Worm (Caenorhabditis elegans): ENCODE measurements around the gene W08A12.3.
A peak's percentile ranks its signal among the peaks of the same experiment; 100 is the strongest.

Gene W08A12.3

ce11 chrV:3685790-3686208 is 3.1 kb downstream of the W08A12.3 start, which contains the start of gene W08A12.2 (continued):
- TF ChIP-seq madf-8 (GFP tag; conservative IDR thresholded peaks at IDR 0.05) = no peak
- TF ChIP-seq lin-54 (GFP tag; optimal IDR thresholded peaks at IDR 0.05) = peak; percentile 1
- 0 out of 2 replicates have a peak, but pooled peaks have one; percentile 44 for TF ChIP-seq pbrm-1 (GFP tag; IDR thresholded peaks at IDR 0.05)
- TF ChIP-seq unc-62 (GFP tag; optimal IDR thresholded peaks at IDR 0.05) = no peak
- no peak for TF ChIP-seq ama-1 (optimal IDR thresholded peaks at IDR 0.05)
- peak; percentile 5 to 82 for TF ChIP-seq ama-1 (GFP tag; optimal IDR thresholded peaks at IDR 0.05)
- TF ChIP-seq somi-1 (GFP tag; optimal IDR thresholded peaks at IDR 0.05) = peak; percentile 72
- no peak for TF ChIP-seq let-526 (GFP tag; IDR thresholded peaks at IDR 0.05)
- TF ChIP-seq F52B5.7 (tag; optimal IDR thresholded peaks at IDR 0.05) = peak; percentile 29
- TF ChIP-seq lag-1 (GFP tag; IDR thresholded peaks at IDR 0.05) = no peak
- TF ChIP-seq C17E4.6 (GFP tag; IDR thresholded peaks at IDR 0.05) = no peak
- peak; percentile 18 to 88 for TF ChIP-seq rec-8 (tag; optimal IDR thresholded peaks at IDR 0.05)
- TF ChIP-seq tbp1 (GFP tag; optimal IDR thresholded peaks at IDR 0.05) = peak; percentile 95
- peak; percentile 20; the same call in 1 of the 2 replicates for TF ChIP-seq madf-6 (GFP tag; IDR thresholded peaks at IDR 0.05)
- TF ChIP-seq ztf-3 (GFP tag; optimal IDR thresholded peaks at IDR 0.05) = no peak
- no peak for TF ChIP-seq sptf-2 (GFP tag; optimal IDR thresholded peaks at IDR 0.05)
- no peak for TF ChIP-seq nhr-120 (GFP tag; IDR thresholded peaks at IDR 0.05)
- TF ChIP-seq chd-7 (tag; optimal IDR thresholded peaks at IDR 0.05) = no peak
- peak; percentile 66; the same call in 1 of the 2 replicates for TF ChIP-seq nfyb-1 (GFP tag; IDR thresholded peaks at IDR 0.05)
- peak; percentile 73 for TF ChIP-seq B0261.1 (tag; optimal IDR thresholded peaks at IDR 0.05)
- TF ChIP-seq hlh-26 (GFP tag; conservative IDR thresholded peaks at IDR 0.05) = no peak
- TF ChIP-seq atf-7 (tag; optimal IDR thresholded peaks at IDR 0.05) = no peak
- TF ChIP-seq B0019.2 (GFP tag; conservative IDR thresholded peaks at IDR 0.05) = no peak
- TF ChIP-seq B0336.3 (GFP tag; IDR thresholded peaks at IDR 0.05) = no peak
- no peak for TF ChIP-seq F55B11.4 (tag; optimal IDR thresholded peaks at IDR 0.05; ENCODE audit: borderline replicate concordance, insufficient read depth)
- TF ChIP-seq ztf-22 (GFP tag; optimal IDR thresholded peaks at IDR 0.05) = peak; percentile 8
- TF ChIP-seq C06A6.2 (GFP tag; conservative IDR thresholded peaks at IDR 0.05) = no peak
- no peak for TF ChIP-seq sdz-38 (tag; optimal IDR thresholded peaks at IDR 0.05)
- no peak for TF ChIP-seq T26A5.8 (tag; optimal IDR thresholded peaks at IDR 0.05)
- TF ChIP-seq egl-44 (GFP tag; IDR thresholded peaks at IDR 0.05) = 0 out of 2 replicates have a peak, but pooled peaks have one; percentile 29
- no peak for TF ChIP-seq cebp-1 (GFP tag; IDR thresholded peaks at IDR 0.05)
- TF ChIP-seq cebp-1 (tag; optimal IDR thresholded peaks at IDR 0.05) = peak; percentile 48
- TF ChIP-seq mel-28 (tag; optimal IDR thresholded peaks at IDR 0.05; ENCODE audit: borderline replicate concordance) = no peak
- no peak for TF ChIP-seq rcor-1 (GFP tag; IDR thresholded peaks at IDR 0.05)
- peak; percentile 73 for TF ChIP-seq athp-1 (tag; optimal IDR thresholded peaks at IDR 0.05)
- no peak for TF ChIP-seq madf-3 (GFP tag; IDR thresholded peaks at IDR 0.05)
- TF ChIP-seq nhr-90 (tag; optimal IDR thresholded peaks at IDR 0.05) = peak; percentile 75
- TF ChIP-seq nhr-80 (tag; optimal IDR thresholded peaks at IDR 0.05) = no peak
- peak; percentile 79 for TF ChIP-seq rpc-1 (optimal IDR thresholded peaks at IDR 0.05)
- TF ChIP-seq rpc-1 (tag; optimal IDR thresholded peaks at IDR 0.05) = peak; percentile 97
- no peak for TF ChIP-seq lsy-27 (tag; optimal IDR thresholded peaks at IDR 0.05; ENCODE audit: borderline replicate concordance, insufficient read depth)
- peak; percentile 22 for TF ChIP-seq ceh-27 (GFP tag; optimal IDR thresholded peaks at IDR 0.05)
- peak; percentile 68 for TF ChIP-seq mes-4 (tag; optimal IDR thresholded peaks at IDR 0.05)
- no peak for TF ChIP-seq ztf-28 (GFP tag; IDR thresholded peaks at IDR 0.05)
- TF ChIP-seq fkh-3 (tag; optimal IDR thresholded peaks at IDR 0.05) = no peak
- TF ChIP-seq F49E8.2 (tag; optimal IDR thresholded peaks at IDR 0.05; ENCODE audit: insufficient read depth) = no peak
- no peak for TF ChIP-seq B0035.1 (tag; optimal IDR thresholded peaks at IDR 0.05)
- TF ChIP-seq aptf-3 (GFP tag; IDR thresholded peaks at IDR 0.05) = peak; percentile 78; the same call in 1 of the 2 replicates
- 0 out of 2 replicates have a peak, but pooled peaks have one; percentile 18 for TF ChIP-seq hsf-1 (GFP tag; IDR thresholded peaks at IDR 0.05)
- no peak; the same call in 1 of the 2 replicates for TF ChIP-seq zfh-2 (GFP tag; conservative IDR thresholded peaks at IDR 0.05)
